Worm (Caenorhabditis elegans) whole organism, mixed stage, embryonic: ENCODE data around the gene K12G11.6.

ENCODE experiments used
- blmp-1 ChIP-seq: fragments of 150-350 bp; optimal IDR thresholded peaks from 2 replicates; lab custom pipeline; 2014; ENCODE audit warnings: missing biosample characterization, missing genetic modification characterization
- lin-13 ChIP-seq: fragments of 150-350 bp; optimal IDR thresholded peaks from 2 replicates; lab custom pipeline; 2014; ENCODE audit warnings: missing biosample characterization, missing genetic modification characterization
- nhr-28 ChIP-seq: fragments of 150-350 bp; optimal IDR thresholded peaks from 2 replicates; lab custom pipeline; 2014; ENCODE audit warnings: missing biosample characterization, missing genetic modification characterization
- nhr-76 ChIP-seq: sonication (generic microtip); optimal IDR thresholded peaks from 2 replicates; lab custom pipeline; 2017; ENCODE audit warnings: missing biosample characterization, missing genetic modification characterization
- ztf-11 ChIP-seq: fragments of 150-350 bp; optimal IDR thresholded peaks from 2 replicates; lab custom pipeline; 2014; ENCODE audit warnings: missing biosample characterization, missing genetic modification characterization

ce11 chrV:11919639-11920038 lies 25.5 kb downstream of the K12G11.6 start:
- no peak for TF ChIP-seq ztf-11 (tag; lab: Kevin White, UChicago)
- no peak for TF ChIP-seq nhr-28 (tag; lab: Kevin White, UChicago)
- no peak for TF ChIP-seq blmp-1
- TF ChIP-seq lin-13 (tag; lab: Kevin White, UChicago) = no peak
- no peak for TF ChIP-seq nhr-76
